Fruit fly (Drosophila melanogaster) Kc167 (cell line): ENCODE data around the gene Smr.

Experiments used
- Myc ChIP-seq: fragments of >200 bp; optimal IDR thresholded peaks from 2 replicates; lab custom pipeline; 2017; ENCODE audit warnings: missing external identifiers
- Sin3A ChIP-seq: fragments of >200 bp; optimal IDR thresholded peaks from 2 replicates; lab custom pipeline; 2018; ENCODE audit warnings: missing external identifiers
- h ChIP-seq: fragments of >200 bp; optimal IDR thresholded peaks from 3 replicates; lab custom pipeline; 2018; ENCODE audit warnings: missing external identifiers
- insv ChIP-seq: fragments of >200 bp; optimal IDR thresholded peaks from 3 replicates; lab custom pipeline; 2018; ENCODE audit warnings: missing external identifiers
- psq ChIP-seq: fragments of >200 bp; optimal IDR thresholded peaks from 2 replicates; lab custom pipeline; 2017; ENCODE audit warnings: missing external identifiers
- ttk ChIP-seq: sonication (Bioruptor generic); optimal IDR thresholded peaks from 2 replicates; lab custom pipeline; 2017; ENCODE audit warnings: missing external identifiers

Gene Smr

DNA sequence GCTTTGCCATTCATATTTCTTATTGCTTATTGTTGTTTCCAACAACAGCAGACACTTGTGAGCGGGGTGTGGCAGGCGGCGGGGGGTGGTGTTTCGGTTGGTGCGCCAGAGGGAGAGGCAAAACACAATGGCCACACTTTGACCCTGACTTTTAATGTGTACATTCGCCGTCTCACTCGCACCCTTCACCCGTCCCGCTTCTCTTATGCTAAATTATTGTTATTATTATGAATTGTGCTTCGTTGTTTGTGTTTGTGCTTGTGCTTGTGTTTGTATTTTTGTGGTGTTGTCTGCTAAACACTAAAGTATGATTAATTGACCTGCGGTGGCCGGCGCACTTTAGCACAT is 13.9 kb upstream of the Smr start:
- TF ChIP-seq Myc (lab: Kevin White, UChicago) (no peak), psq (lab: Kevin White, UChicago) (no peak), ttk (lab: Kevin White, UChicago) (no peak), h (lab: Kevin White, UChicago) (no peak), Sin3A (lab: Kevin White, UChicago) (no peak), insv (lab: Kevin White, UChicago) (no peak)

DNA sequence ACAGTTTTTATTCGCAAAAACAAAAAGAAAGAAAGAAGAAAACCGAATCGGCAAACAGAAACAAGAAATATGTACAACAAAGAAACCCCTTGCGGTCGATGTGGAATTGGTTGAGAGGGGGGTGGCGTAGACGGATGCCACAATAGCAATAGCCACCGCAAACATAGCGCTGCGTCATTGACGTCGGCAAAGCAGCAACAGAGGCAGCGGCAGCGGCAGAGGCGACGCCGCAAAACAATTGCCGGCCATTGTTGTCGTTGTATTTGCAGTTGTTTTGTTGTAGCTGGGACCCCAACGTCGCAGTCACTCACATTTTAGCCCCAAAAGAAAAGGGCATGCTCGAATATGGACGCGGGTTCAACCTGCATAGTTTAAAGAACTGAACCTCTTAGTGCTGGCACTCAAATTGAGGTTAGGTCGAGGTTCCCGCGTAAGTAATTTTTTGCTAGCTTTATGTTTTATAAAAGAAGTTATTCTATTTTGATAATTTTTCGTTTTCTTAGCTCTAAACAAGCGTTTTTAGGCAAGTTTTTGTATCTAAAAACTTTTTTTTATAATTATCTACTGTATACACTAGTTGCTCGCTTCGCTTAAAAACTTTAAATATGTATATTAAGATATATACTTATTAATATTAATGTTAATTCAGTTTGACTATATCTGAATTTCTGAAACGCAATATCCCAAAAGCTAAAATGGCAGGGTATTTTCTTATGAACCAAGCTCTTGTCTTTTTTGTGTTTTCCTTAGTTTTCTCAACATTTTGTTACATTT is 13.4 kb upstream of the Smr start:
- TF ChIP-seq h (lab: Kevin White, UChicago) (peak; percentile 89), insv (lab: Kevin White, UChicago) (peak; percentile 66), psq (lab: Kevin White, UChicago) (no peak)

- peak; percentile 29 for TF ChIP-seq psq (lab: Kevin White, UChicago)
- TF ChIP-seq Sin3A (lab: Kevin White, UChicago), result no peak
- TF ChIP-seq ttk (lab: Kevin White, UChicago), result no peak
- no peak for TF ChIP-seq h (lab: Kevin White, UChicago)
- TF ChIP-seq Myc (lab: Kevin White, UChicago), result no peak
These were observed 12.7 kb upstream of the Smr start for dm6 chrX:12755017-12755563.

- no peak for TF ChIP-seq h (lab: Kevin White, UChicago)
- TF ChIP-seq psq (lab: Kevin White, UChicago), result peak; percentile 94
These were observed 11.9 kb upstream of the Smr start for dm6 chrX:12754348-12754733.

dm6 chrX:12753602-12754347 is 11.4 kb upstream of the Smr start:
- no peak for TF ChIP-seq ttk (lab: Kevin White, UChicago)
- TF ChIP-seq h (lab: Kevin White, UChicago), result peak; percentile 53
- peak; percentile 55 for TF ChIP-seq insv (lab: Kevin White, UChicago)
- TF ChIP-seq Myc (lab: Kevin White, UChicago), result no peak
- TF ChIP-seq Sin3A (lab: Kevin White, UChicago), result no peak
- TF ChIP-seq psq (lab: Kevin White, UChicago), result peak; percentile 96

- TF ChIP-seq Myc (lab: Kevin White, UChicago) (no peak), psq (lab: Kevin White, UChicago) (peak; percentile 72), insv (lab: Kevin White, UChicago) (no peak), ttk (lab: Kevin White, UChicago) (no peak)
These were observed 9.8 kb upstream of the Smr start for dm6 chrX:12752196-12752595.

DNA sequence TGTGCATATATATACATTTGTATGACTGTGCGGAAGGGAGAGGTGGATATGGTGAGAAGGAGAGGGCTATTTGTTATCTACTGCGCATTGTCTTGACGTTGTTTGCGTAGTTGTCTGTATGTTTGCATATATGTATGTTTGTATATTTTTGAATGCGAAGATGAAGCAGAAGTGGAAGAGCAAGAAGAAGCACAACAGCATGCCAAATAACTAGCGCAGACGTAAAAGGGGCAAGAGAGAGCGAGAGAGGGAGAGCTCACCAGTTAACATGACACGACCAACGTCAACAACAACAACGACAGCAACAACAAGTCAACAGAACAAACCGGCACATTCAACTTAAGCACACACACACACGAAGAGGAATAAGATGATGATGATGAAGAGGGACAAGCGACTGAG is 9.4 kb upstream of the Smr start:
- TF ChIP-seq psq (lab: Kevin White, UChicago) (peak; percentile 67), h (lab: Kevin White, UChicago) (no peak)

dm6 chrX:12750928-12751631 is 8.7 kb upstream of the Smr start:
- TF ChIP-seq h (lab: Kevin White, UChicago) (no peak), Sin3A (lab: Kevin White, UChicago) (no peak), Myc (lab: Kevin White, UChicago) (no peak), ttk (lab: Kevin White, UChicago) (no peak), psq (lab: Kevin White, UChicago) (peak; percentile 72), insv (lab: Kevin White, UChicago) (no peak)

DNA sequence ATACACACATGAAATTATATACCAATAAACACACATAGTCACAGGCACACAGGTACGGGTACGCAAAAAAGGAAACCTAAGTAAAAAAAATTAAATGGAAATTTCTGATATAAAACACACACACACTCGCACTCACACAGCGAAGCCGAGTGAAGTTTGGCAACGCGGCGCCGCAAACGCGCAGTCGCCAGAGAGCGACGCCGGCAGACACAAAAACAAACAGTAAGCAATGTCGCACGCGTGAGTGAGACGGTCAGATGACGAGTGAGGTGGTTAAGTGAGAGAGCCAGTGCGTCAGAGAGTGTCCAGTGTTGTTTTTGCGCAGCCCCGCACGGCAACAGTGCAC is 8.1 kb upstream of the Smr start:
- TF ChIP-seq ttk (lab: Kevin White, UChicago), result no peak
- TF ChIP-seq h (lab: Kevin White, UChicago), result no peak
- TF ChIP-seq Myc (lab: Kevin White, UChicago), result no peak
- TF ChIP-seq insv (lab: Kevin White, UChicago), result no peak
- no peak for TF ChIP-seq Sin3A (lab: Kevin White, UChicago)
- no peak for TF ChIP-seq psq (lab: Kevin White, UChicago)

- TF ChIP-seq Myc (lab: Kevin White, UChicago) (no peak), psq (lab: Kevin White, UChicago) (no peak), insv (lab: Kevin White, UChicago) (no peak), Sin3A (lab: Kevin White, UChicago) (no peak), ttk (lab: Kevin White, UChicago) (no peak), h (lab: Kevin White, UChicago) (no peak)
These were observed 7.6 kb upstream of the Smr start for dm6 chrX:12749891-12750581.

DNA sequence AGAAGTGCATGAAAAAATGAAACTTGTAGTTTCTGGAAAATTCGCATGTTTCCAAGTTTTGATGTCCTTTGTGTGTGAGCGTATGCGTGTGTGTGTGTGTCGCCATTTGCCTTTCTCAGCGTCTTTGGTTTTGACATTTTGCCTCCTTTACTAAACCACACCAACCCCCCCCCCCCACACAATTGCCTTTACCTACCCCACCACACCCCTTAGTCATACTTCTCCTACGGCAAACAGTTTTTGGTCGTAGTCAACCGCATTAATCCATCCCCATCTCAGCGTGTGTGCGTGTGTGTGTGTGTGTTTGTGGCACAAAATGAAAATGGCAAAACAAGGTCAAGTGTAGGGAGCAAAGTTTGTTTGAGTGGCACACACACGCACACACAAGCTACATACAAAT is 6.5 kb upstream of the Smr start:
- TF ChIP-seq Myc (lab: Kevin White, UChicago) (no peak), Sin3A (lab: Kevin White, UChicago) (no peak), psq (lab: Kevin White, UChicago) (no peak), h (lab: Kevin White, UChicago) (no peak), ttk (lab: Kevin White, UChicago) (no peak), insv (lab: Kevin White, UChicago) (no peak)
